Worm (Caenorhabditis elegans) whole organism, L1 larva: ENCODE data around the gene F14D7.18.

Experiments used
- C04F5.9 ChIP-seq: sonication (generic microtip); optimal IDR thresholded peaks from 2 replicates; lab custom pipeline; 2016; ENCODE audit warnings: missing genetic modification characterization, missing compliant biosample characterization
- C34B4.2 ChIP-seq: sonication (generic microtip); optimal IDR thresholded peaks from 2 replicates; lab custom pipeline; 2017; ENCODE audit warnings: mild to moderate bottlenecking, missing genetic modification characterization, missing compliant biosample characterization
- F16B12.6 ChIP-seq: fragments of 150-350 bp; optimal IDR thresholded peaks from 2 replicates; lab custom pipeline; 2014; ENCODE audit warnings: missing biosample characterization, missing genetic modification characterization
- aha-1 ChIP-seq: fragments of 150-350 bp; optimal IDR thresholded peaks from 2 replicates; lab custom pipeline; 2014; ENCODE audit warnings: missing biosample characterization, missing genetic modification characterization
- alr-1 ChIP-seq: fragments of 200-800 bp; sonication (Bioruptor generic); optimal IDR thresholded peaks from 2 replicates; lab custom pipeline; 2018; ENCODE audit warnings: borderline replicate concordance, mild to moderate bottlenecking, missing genetic modification characterization, missing compliant biosample characterization
- ceh-63 ChIP-seq: fragments of 200-800 bp; sonication (Bioruptor generic); optimal IDR thresholded peaks from 2 replicates; lab custom pipeline; 2018; ENCODE audit warnings: mild to moderate bottlenecking, missing genetic modification characterization, missing compliant biosample characterization
- ceh-8 ChIP-seq: fragments of 200-800 bp; sonication (Bioruptor generic); optimal IDR thresholded peaks from 2 replicates; lab custom pipeline; 2018; ENCODE audit warnings: mild to moderate bottlenecking, missing genetic modification characterization, moderate library complexity, missing compliant biosample characterization
- ceh-88 ChIP-seq: fragments of 200-800 bp; sonication (Bioruptor generic); IDR thresholded peaks from 2 replicates; pipeline ENCODE4 v1.3.6; 2022; ENCODE audit warnings: missing genetic modification characterization, missing compliant biosample characterization
- dpl-1 ChIP-seq, 3 experiments: fragments of 150-350 bp in 2 of 3; sonication (generic microtip) in 1 of 3; optimal IDR thresholded peaks; 2 replicates each; lab custom pipeline; 2014 to 2017; ENCODE audit warnings: missing biosample characterization in 3 of 3, missing genetic modification characterization in 3 of 3, missing genetic modification reagents in 3 of 3
- dsc-1 ChIP-seq: sonication (generic microtip); optimal IDR thresholded peaks from 2 replicates; lab custom pipeline; 2016; ENCODE audit warnings: mild to moderate bottlenecking, missing genetic modification characterization, missing compliant biosample characterization
- efl-1 ChIP-seq, 4 experiments: fragments of 150-350 bp; optimal IDR thresholded peaks in 3 of 4; peaks in 1 of 4; 1 replicate in 1 of 4; 2 replicates in 3 of 4; lab custom pipeline; 2014; ENCODE audit warnings: missing biosample characterization in 2 of 4, missing genetic modification characterization in 2 of 4, missing genetic modification reagents in 2 of 4
- egl-13 ChIP-seq: sonication (generic microtip); optimal IDR thresholded peaks from 2 replicates; lab custom pipeline; 2016; ENCODE audit warnings: missing genotype, missing genetic modification reagents, missing genetic modification characterization, missing compliant biosample characterization
- egl-27 ChIP-seq, 2 experiments: fragments of 150-350 bp in 1 of 2; sonication (generic microtip); optimal IDR thresholded peaks; 3 replicates each; lab custom pipeline; 2017 to 2018; ENCODE audit warnings: missing biosample characterization in 2 of 2, missing genetic modification characterization in 2 of 2, missing genetic modification reagents in 2 of 2
- elt-2 ChIP-seq: sonication (generic microtip); optimal IDR thresholded peaks from 2 replicates; lab custom pipeline; 2016; ENCODE audit warnings: missing genetic modification characterization, mild to moderate bottlenecking, inconsistent platforms, missing compliant biosample characterization, missing genetic modification reagents
- fkh-8 ChIP-seq: sonication (generic microtip); optimal IDR thresholded peaks from 2 replicates; lab custom pipeline; 2016; ENCODE audit warnings: mild to moderate bottlenecking, missing genetic modification characterization, missing compliant biosample characterization
- fos-1 ChIP-seq: fragments of 150-350 bp; optimal IDR thresholded peaks from 2 replicates; lab custom pipeline; 2014; ENCODE audit warnings: missing biosample characterization, missing genetic modification characterization
- grh-1 ChIP-seq: fragments of 200-800 bp; sonication (Bioruptor generic); IDR thresholded peaks from 2 replicates; pipeline ENCODE4 v1.3.6; 2022; ENCODE audit warnings: missing genetic modification reagents, missing genetic modification characterization, missing compliant biosample characterization
- hlh-17 ChIP-seq: fragments of 200-800 bp; sonication (Bioruptor generic); optimal IDR thresholded peaks from 2 replicates; lab custom pipeline; 2018; ENCODE audit warnings: missing genetic modification characterization, mild to moderate bottlenecking, missing compliant biosample characterization, moderate library complexity, borderline replicate concordance
- lin-14 ChIP-seq: fragments of 200-800 bp; sonication (Bioruptor generic); optimal IDR thresholded peaks from 2 replicates; lab custom pipeline; 2018; ENCODE audit warnings: mild to moderate bottlenecking, missing genetic modification characterization, moderate library complexity, missing compliant biosample characterization
- lin-35 ChIP-seq, 2 experiments: fragments of 150-350 bp; optimal IDR thresholded peaks; 2 replicates each; lab custom pipeline; 2014; ENCODE audit warnings: missing biosample characterization in 2 of 2, missing genetic modification characterization in 2 of 2, missing genetic modification reagents in 2 of 2
- lin-39 ChIP-seq: fragments of 150-350 bp; optimal IDR thresholded peaks from 2 replicates; lab custom pipeline; 2014; ENCODE audit warnings: missing biosample characterization, missing genetic modification reagents, missing genetic modification characterization
- lsy-2 ChIP-seq, 2 experiments: fragments of 150-350 bp; optimal IDR thresholded peaks; 2 replicates each; lab custom pipeline; 2014; ENCODE audit warnings: missing biosample characterization in 2 of 2, missing genetic modification characterization in 2 of 2
- mab-9 ChIP-seq: fragments of 200-800 bp; sonication (Bioruptor generic); IDR thresholded peaks from 2 replicates; pipeline ENCODE4 v1.3.6; 2022; ENCODE audit warnings: missing genetic modification reagents, missing genetic modification characterization, missing compliant biosample characterization
- mef-2 ChIP-seq: fragments of 150-350 bp; optimal IDR thresholded peaks from 2 replicates; lab custom pipeline; 2014; ENCODE audit warnings: missing biosample characterization, missing genetic modification characterization
- mep-1 ChIP-seq: fragments of 150-350 bp; optimal IDR thresholded peaks from 2 replicates; lab custom pipeline; 2014; ENCODE audit warnings: missing biosample characterization, missing genetic modification characterization
- nhr-11 ChIP-seq: fragments of 150-350 bp; optimal IDR thresholded peaks from 2 replicates; lab custom pipeline; 2014; ENCODE audit warnings: missing biosample characterization, missing genetic modification characterization
- nhr-12 ChIP-seq: sonication (generic microtip); optimal IDR thresholded peaks from 2 replicates; lab custom pipeline; 2017; ENCODE audit warnings: missing biosample characterization, missing genetic modification characterization
- nhr-47 ChIP-seq: sonication (generic microtip); optimal IDR thresholded peaks from 2 replicates; lab custom pipeline; 2016; ENCODE audit warnings: mild to moderate bottlenecking, missing genetic modification characterization, moderate library complexity, missing compliant biosample characterization
- nhr-77 ChIP-seq: fragments of 150-350 bp; optimal IDR thresholded peaks from 2 replicates; lab custom pipeline; 2014; ENCODE audit warnings: missing biosample characterization, missing genetic modification characterization
- nhr-84 ChIP-seq: sonication (generic microtip); optimal IDR thresholded peaks from 2 replicates; lab custom pipeline; 2017; ENCODE audit warnings: missing biosample characterization, missing genetic modification characterization
- nhr-85 ChIP-seq: sonication (generic microtip); peaks from one replicate; lab custom pipeline; 2016; ENCODE audit warnings: missing genetic modification characterization, inconsistent platforms, missing compliant biosample characterization
- pqm-1 ChIP-seq: sonication (generic microtip); optimal IDR thresholded peaks from 3 replicates; lab custom pipeline; 2017; ENCODE audit warnings: missing biosample characterization, missing genetic modification characterization
- rnt-1 ChIP-seq: sonication (generic microtip); optimal IDR thresholded peaks from 2 replicates; lab custom pipeline; 2016; ENCODE audit warnings: mild to moderate bottlenecking, missing genetic modification characterization, moderate library complexity, missing compliant biosample characterization
- sox-4 ChIP-seq: sonication (generic microtip); optimal IDR thresholded peaks from 2 replicates; lab custom pipeline; 2016; ENCODE audit warnings: missing genetic modification characterization, missing compliant biosample characterization
- sptf-1 ChIP-seq: fragments of 150-350 bp; optimal IDR thresholded peaks from 2 replicates; lab custom pipeline; 2014; ENCODE audit warnings: missing biosample characterization, missing genetic modification characterization
- sup-37 ChIP-seq: fragments of 200-800 bp; sonication (Bioruptor generic); optimal IDR thresholded peaks from 2 replicates; lab custom pipeline; 2018; ENCODE audit warnings: mild to moderate bottlenecking, missing genetic modification characterization, missing compliant biosample characterization
- swsn-7 ChIP-seq: sonication (generic microtip); optimal IDR thresholded peaks from 2 replicates; lab custom pipeline; 2016; ENCODE audit warnings: missing genetic modification characterization, missing compliant biosample characterization
- tbx-2 ChIP-seq: sonication (generic microtip); optimal IDR thresholded peaks from 2 replicates; lab custom pipeline; 2016; ENCODE audit warnings: missing genetic modification characterization, missing compliant biosample characterization
- unc-62 ChIP-seq: fragments of 150-350 bp; optimal IDR thresholded peaks from 2 replicates; lab custom pipeline; 2014; ENCODE audit warnings: missing biosample characterization, missing genetic modification reagents, missing genetic modification characterization
- vab-15 ChIP-seq: sonication (generic microtip); optimal IDR thresholded peaks from 2 replicates; lab custom pipeline; 2017; ENCODE audit warnings: missing genotype, mild to moderate bottlenecking, missing genetic modification characterization, missing compliant biosample characterization
- zip-4 ChIP-seq: fragments of 200-800 bp; sonication (Bioruptor generic); optimal IDR thresholded peaks from 2 replicates; lab custom pipeline; 2018; ENCODE audit warnings: mild to moderate bottlenecking, missing genetic modification characterization, moderate library complexity, missing compliant biosample characterization

Gene F14D7.18

DNA sequence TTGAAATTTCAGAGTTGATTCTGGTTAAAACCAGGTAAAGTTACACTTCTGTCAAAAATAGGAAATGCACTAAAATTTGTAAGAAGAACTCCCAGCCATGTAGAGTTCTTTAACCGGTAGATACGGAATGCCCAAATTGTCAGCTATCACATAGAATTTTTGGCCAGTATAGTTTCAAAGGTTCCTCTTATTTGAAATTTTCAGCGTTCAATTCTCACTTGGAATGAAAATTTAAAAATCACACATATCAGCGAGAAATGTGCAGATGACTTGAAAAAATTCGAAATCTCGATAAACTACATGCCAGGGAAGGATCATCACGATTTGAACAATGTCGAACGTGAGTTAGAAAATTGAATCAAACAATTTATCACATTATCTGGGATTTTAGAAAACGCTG is 6.0 kb upstream of the F14D7.18 start, which contains the start of gene F14D7.3:
TSS of gene F14D7.3 (plus strand) at position 301 of the 400 bp plus-strand sequence.
- TF ChIP-seq sptf-1 (no peak), sup-37 (GFP tag; lab: Kevin White, UChicago) (no peak), sox-4 (tag; lab: Kevin White, UChicago) (no peak), elt-2 (tag; lab: Kevin White, UChicago) (no peak), dpl-1 (GFP tag; optimal IDR thresholded peaks at IDR 0.05; lab: Kevin White, UChicago) (no peak), lin-35 (GFP tag; optimal IDR thresholded peaks at IDR 0.05; lab: Kevin White, UChicago) (no peak)
- TF ChIP-seq, all 84 proteins: peak for 0

DNA sequence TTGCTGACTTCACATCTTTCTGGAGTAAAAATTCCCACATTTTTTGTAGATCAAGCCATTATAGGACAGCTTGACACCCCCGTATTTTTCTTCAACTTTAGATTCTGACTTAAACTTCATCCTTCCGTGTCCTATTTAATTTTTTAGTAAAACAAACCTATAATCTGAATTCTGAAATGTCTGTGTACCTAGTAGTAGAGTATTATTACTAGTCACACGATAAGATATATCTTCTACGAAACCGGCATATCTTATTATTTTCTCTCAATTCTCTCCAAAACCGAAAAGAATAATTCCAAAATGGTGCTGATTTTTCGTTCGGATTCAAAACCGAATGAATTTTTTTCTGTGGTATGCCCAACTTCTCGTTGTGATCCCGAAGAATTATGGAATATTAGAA is 3.9 kb upstream of the F14D7.18 start, which contains the start of gene F14D7.9:
TSS of gene F14D7.9 (plus strand) at position 301 of the 400 bp plus-strand sequence.
- TF ChIP-seq lsy-2 (tag; optimal IDR thresholded peaks at IDR 0.05; lab: Kevin White, UChicago): no peak
- no peak for TF ChIP-seq mef-2 (tag; lab: Kevin White, UChicago)
- TF ChIP-seq vab-15 (tag; lab: Kevin White, UChicago): no peak
- TF ChIP-seq C34B4.2 (tag; lab: Kevin White, UChicago): no peak
- no peak for TF ChIP-seq alr-1
- no peak for TF ChIP-seq F16B12.6 (tag; lab: Kevin White, UChicago)
- TF ChIP-seq pqm-1 (tag; lab: Kevin White, UChicago): no peak
- TF ChIP-seq swsn-7 (tag; lab: Kevin White, UChicago): no peak
- TF ChIP-seq mep-1: no peak
- no peak for TF ChIP-seq egl-13 (tag; lab: Kevin White, UChicago)
- no peak for TF ChIP-seq dsc-1 (tag; lab: Kevin White, UChicago)
- no peak for TF ChIP-seq ceh-63 (GFP tag; lab: Kevin White, UChicago)
- TF ChIP-seq efl-1 (optimal IDR thresholded peaks at IDR 0.05; lab: Kevin White, UChicago): no peak
- no peak for TF ChIP-seq efl-1 (GFP tag; optimal IDR thresholded peaks at IDR 0.05 in 1 of 2; lab: Kevin White, UChicago)
- TF ChIP-seq C04F5.9 (tag; lab: Kevin White, UChicago): no peak
- TF ChIP-seq lin-35 (GFP tag; optimal IDR thresholded peaks at IDR 0.05; lab: Kevin White, UChicago): no peak
- TF ChIP-seq fos-1 (tag; lab: Kevin White, UChicago): no peak
- no peak for TF ChIP-seq hlh-17

DNA sequence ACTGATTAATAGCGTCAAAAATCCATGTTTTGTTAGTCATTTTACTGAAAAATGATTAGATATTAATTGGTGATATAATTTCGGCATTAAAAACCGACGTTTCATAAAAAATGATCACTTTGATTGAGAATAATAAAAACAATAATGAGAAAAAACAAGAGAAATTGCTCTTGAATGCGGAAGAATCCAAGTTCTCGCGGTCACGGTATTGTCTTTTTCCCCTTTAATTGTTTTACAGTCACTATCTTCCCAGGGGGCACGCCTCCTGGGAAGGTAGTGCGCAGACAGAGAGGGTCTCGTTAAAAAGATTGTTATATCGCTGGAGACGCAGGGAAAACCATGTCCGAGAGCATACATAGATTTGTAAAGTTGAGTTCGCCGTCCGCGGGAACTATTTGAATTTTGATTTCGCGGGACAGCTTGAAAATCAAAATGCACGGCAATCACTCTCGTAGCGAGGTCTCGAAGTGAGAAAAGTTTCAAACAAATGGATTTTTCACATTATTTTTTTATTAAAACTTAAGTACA is 3.2 kb upstream of the F14D7.18 start, which contains the start of gene F14D7.2:
TSS of gene F14D7.2 (minus strand) at position 51 of the 528 bp plus-strand sequence.
- TF ChIP-seq lin-39 (tag; lab: Kevin White, UChicago) (no peak), ceh-8 (no peak), vab-15 (tag; lab: Kevin White, UChicago) (no peak), nhr-12 (tag; lab: Kevin White, UChicago) (no peak), mep-1 (no peak), nhr-47 (tag; lab: Kevin White, UChicago) (no peak), aha-1 (tag; lab: Kevin White, UChicago) (no peak), mab-9 (GFP tag; lab: Robert Waterston, UW) (no peak), sox-4 (tag; lab: Kevin White, UChicago) (no peak), lin-14 (GFP tag; lab: Kevin White, UChicago) (no peak), tbx-2 (no peak), rnt-1 (tag; lab: Kevin White, UChicago) (no peak), dpl-1 (GFP tag; optimal IDR thresholded peaks at IDR 0.05; lab: Kevin White, UChicago) (no peak)

DNA sequence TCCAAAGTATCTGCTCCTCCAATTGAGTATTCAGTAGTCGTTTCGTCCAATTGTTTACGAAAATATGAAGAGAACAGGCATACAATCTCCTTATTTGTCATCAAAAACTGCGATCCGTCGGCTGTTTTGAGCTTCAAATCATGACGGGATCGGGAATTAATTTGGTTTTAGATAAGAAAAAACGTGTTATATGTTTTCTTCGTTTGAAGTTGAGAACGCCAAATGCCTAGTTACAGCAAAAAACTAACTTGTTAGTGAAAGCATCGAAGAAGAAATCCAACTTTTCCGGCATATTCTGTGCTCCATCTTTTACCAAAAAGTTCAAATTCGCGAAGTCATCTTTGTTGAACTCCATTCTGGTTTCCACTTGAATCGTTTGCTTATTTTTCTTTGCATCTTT is 1.2 kb downstream of the F14D7.18 start, which contains the start of gene F14D7.1:
TSS of gene F14D7.1 (minus strand) at position 101 of the 400 bp plus-strand sequence.
- no peak for TF ChIP-seq lin-14 (GFP tag; lab: Kevin White, UChicago)
- no peak for TF ChIP-seq nhr-84
- TF ChIP-seq F16B12.6 (tag; lab: Kevin White, UChicago): no peak
- no peak for TF ChIP-seq nhr-85 (tag; lab: Kevin White, UChicago)
- no peak for TF ChIP-seq dpl-1 (GFP tag; optimal IDR thresholded peaks at IDR 0.05; lab: Kevin White, UChicago)
- TF ChIP-seq ceh-88 (GFP tag; lab: Robert Waterston, UW): no peak
- TF ChIP-seq fos-1 (tag; lab: Kevin White, UChicago): no peak
- TF ChIP-seq lsy-2 (tag; optimal IDR thresholded peaks at IDR 0.05; lab: Kevin White, UChicago): no peak
- TF ChIP-seq ceh-63 (GFP tag; lab: Kevin White, UChicago): no peak
- no peak for TF ChIP-seq C04F5.9 (tag; lab: Kevin White, UChicago)
- no peak for TF ChIP-seq nhr-77 (tag; lab: Kevin White, UChicago)
- TF ChIP-seq grh-1 (GFP tag; lab: Robert Waterston, UW): no peak
- TF ChIP-seq zip-4 (GFP tag; lab: Kevin White, UChicago): no peak
- no peak for TF ChIP-seq egl-27 (tag; optimal IDR thresholded peaks at IDR 0.05; lab: Kevin White, UChicago)
- TF ChIP-seq fkh-8 (tag; lab: Kevin White, UChicago): no peak
- no peak for TF ChIP-seq nhr-11
- no peak for TF ChIP-seq nhr-47 (tag; lab: Kevin White, UChicago)
- no peak for TF ChIP-seq efl-1 (optimal IDR thresholded peaks at IDR 0.05; lab: Kevin White, UChicago)
- TF ChIP-seq efl-1 (GFP tag; optimal IDR thresholded peaks at IDR 0.05 in 1 of 2; lab: Kevin White, UChicago): no peak
- TF ChIP-seq unc-62 (GFP tag; lab: Kevin White, UChicago): no peak
